Fruit fly (Drosophila melanogaster): ENCODE results near the gene Klp31E.

Klp31E gene

DNA sequence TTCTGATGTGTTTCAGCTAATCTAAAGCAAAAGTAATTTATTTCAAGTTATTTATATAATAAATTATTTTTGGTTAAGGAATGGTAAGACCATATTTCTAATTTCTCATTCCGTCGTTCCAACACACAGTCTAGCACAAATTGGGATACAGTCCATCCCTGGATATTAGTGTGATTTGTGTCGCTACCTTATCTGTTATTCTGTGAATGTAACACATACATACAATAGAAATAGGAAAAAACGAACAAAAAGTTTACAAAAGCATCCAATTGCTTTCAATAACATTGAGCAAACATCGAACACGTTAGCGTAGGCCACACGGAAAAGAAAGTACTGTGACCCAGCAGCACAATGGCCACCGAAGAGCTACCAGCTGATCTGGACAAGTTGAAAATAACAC, 47.3 kb upstream of the Klp31E start, which contains the start of gene CG5056 (continued):
- TF ChIP-seq disco-r (GFP tag; optimal IDR thresholded peaks at IDR 0.05) (no peak), CG10147 (GFP tag; optimal IDR thresholded peaks at IDR 0.05) (peak; percentile 48), CG11504 (tag; optimal IDR thresholded peaks at IDR 0.05) (no peak), CG12236 (GFP tag; optimal IDR thresholded peaks at IDR 0.05) (no peak), CG1529 (GFP tag; optimal IDR thresholded peaks at IDR 0.05) (no peak), vvl (GFP tag; IDR thresholded peaks at IDR 0.05) (0 out of 2 replicates have a peak, but pooled peaks have one; percentile 28), Sin3A (optimal IDR thresholded peaks at IDR 0.05) (no peak), zen (tag; optimal IDR thresholded peaks at IDR 0.05) (peak; percentile 41), pfk (GFP tag; optimal IDR thresholded peaks at IDR 0.05) (peak; percentile 95), ci (GFP tag; IDR thresholded peaks at IDR 0.05) (peak; percentile 23; the same call in 1 of the 3 replicates), CG17829 (tag; optimal IDR thresholded peaks at IDR 0.05) (peak; percentile 47), Abd-B (GFP tag; optimal IDR thresholded peaks at IDR 0.05) (peak; percentile 36), Mad (GFP tag; optimal IDR thresholded peaks at IDR 0.05) (no peak), CG18262 (tag; optimal IDR thresholded peaks at IDR 0.05) (peak; percentile 7), Six4 (GFP tag; optimal IDR thresholded peaks at IDR 0.05) (no peak), CG3407 (GFP tag; optimal IDR thresholded peaks at IDR 0.05) (no peak), trem (tag; optimal IDR thresholded peaks at IDR 0.05) (peak; percentile 69), Stat92E (GFP tag; optimal IDR thresholded peaks at IDR 0.05) (peak in 1 of 3 experiments; percentile 77), Max (GFP tag; optimal IDR thresholded peaks at IDR 0.05) (peak; percentile 17), grn (GFP tag; optimal IDR thresholded peaks at IDR 0.05) (no peak), CG17361 (GFP tag; IDR thresholded peaks at IDR 0.05) (peak; percentile 54; the same call in 2 of the 3 replicates), insv (GFP tag; optimal IDR thresholded peaks at IDR 0.05) (no peak), HLH54F (GFP tag; optimal IDR thresholded peaks at IDR 0.05) (no peak), lbe (GFP tag; optimal IDR thresholded peaks at IDR 0.05) (peak; percentile 21), stwl (tag; optimal IDR thresholded peaks at IDR 0.05) (peak; percentile 59), kay (GFP tag; optimal IDR thresholded peaks at IDR 0.05) (no peak), Fer3 (tag; optimal IDR thresholded peaks at IDR 0.05) (no peak), CG15696 (tag; optimal IDR thresholded peaks at IDR 0.05) (peak; percentile 18), CG42726 (GFP tag; IDR thresholded peaks at IDR 0.05; ENCODE audit: partially characterized antibody) (no peak), her (GFP tag; optimal IDR thresholded peaks at IDR 0.05) (peak; percentile 95), Spps (tag; optimal IDR thresholded peaks at IDR 0.05) (no peak), CG2120 (GFP tag; optimal IDR thresholded peaks at IDR 0.05) (no peak), CG12769 (tag; optimal IDR thresholded peaks at IDR 0.05) (no peak), vfl (GFP tag; optimal IDR thresholded peaks at IDR 0.05) (no peak), CG14965 (GFP tag; optimal IDR thresholded peaks at IDR 0.05; ENCODE audit: borderline replicate concordance) (no peak), crp (GFP tag; optimal IDR thresholded peaks at IDR 0.05) (peak in 1 of 2 experiments; percentile 66), YL-1 (GFP tag; optimal IDR thresholded peaks at IDR 0.05) (peak; percentile 78), CG6254 (GFP tag; optimal IDR thresholded peaks at IDR 0.05) (no peak), amos (GFP tag; IDR thresholded peaks at IDR 0.05; ENCODE audit: partially characterized antibody) (peak; percentile 10; the same call in 1 of the 2 replicates), CG14441 (GFP tag; IDR thresholded peaks at IDR 0.05) (no peak), CG10267 (tag; optimal IDR thresholded peaks at IDR 0.05) (peak; percentile 57), Kr (GFP tag; optimal IDR thresholded peaks at IDR 0.05) (no peak)

Data from whole organism, embryonic.